Fruit fly (Drosophila melanogaster) whole organism, adult: ENCODE data around the gene Ctl2.
A peak's percentile ranks its signal among the peaks of the same experiment; 100 is the strongest.

Experiments used
- CG14711 ChIP-seq: fragments of 200-800 bp; sonication (Bioruptor generic); optimal IDR thresholded peaks from 2 replicates; lab custom pipeline; 2018; ENCODE audit warnings: missing biosample characterization, mild to moderate bottlenecking, missing genetic modification characterization, moderate library complexity
- CG33017 ChIP-seq: fragments of 200-800 bp; sonication (Bioruptor generic); optimal IDR thresholded peaks from 2 replicates; lab custom pipeline; 2018; ENCODE audit warnings: missing biosample characterization, mild to moderate bottlenecking, missing genetic modification characterization, moderate library complexity
- tj ChIP-seq: fragments of 200-800 bp; sonication (Bioruptor generic); optimal IDR thresholded peaks from 3 replicates; lab custom pipeline; 2017; ENCODE audit warnings: missing biosample characterization, mild to moderate bottlenecking, missing genetic modification characterization, moderate library complexity

DNA sequence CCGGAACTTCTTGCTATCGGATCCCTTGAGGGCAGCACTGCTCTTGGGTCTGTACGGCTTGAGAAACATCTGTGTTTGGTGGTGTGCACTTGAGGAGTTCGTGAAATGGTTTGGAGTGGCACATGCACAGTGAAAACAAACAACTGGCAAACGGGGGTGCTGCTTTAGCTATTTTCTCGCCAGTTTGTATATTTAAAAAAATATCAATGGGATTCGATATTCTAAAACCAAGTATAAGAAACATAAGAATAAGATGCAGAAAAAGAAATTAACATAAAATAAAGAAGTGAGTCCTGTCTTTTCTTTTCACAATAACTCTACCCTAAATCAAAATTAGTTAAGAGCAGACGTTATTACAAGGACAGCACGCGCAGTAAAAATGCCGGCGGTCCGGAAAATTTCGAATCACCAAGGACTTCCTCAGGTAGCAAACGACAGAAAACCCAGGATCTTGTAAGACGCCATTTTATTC is 28.5 kb downstream of the Ctl2 start, which contains the start of gene eIF2D:
- TF ChIP-seq CG33017 (tag; lab: Kevin White, UChicago) (peak; percentile 54), tj (no peak), CG14711 (peak; percentile 58)
